Fruit fly (Drosophila melanogaster) whole organism, embryonic: ENCODE results near the gene CG7841.

Experiments
- Abd-B ChIP-seq: fragments of 200-800 bp; sonication (Bioruptor generic); optimal IDR thresholded peaks from 2 replicates; lab custom pipeline; 2018; ENCODE audit warnings: missing biosample characterization, mild to moderate bottlenecking, missing genetic modification characterization, moderate library complexity
- Atf3 ChIP-seq: fragments of 200-800 bp; sonication (Bioruptor generic); optimal IDR thresholded peaks from 3 replicates; lab custom pipeline; 2016; ENCODE audit warnings: missing biosample characterization, missing genetic modification characterization
- B-H1 ChIP-seq: fragments of 200-800 bp; sonication (Bioruptor generic); IDR thresholded peaks from 3 replicates; pipeline ENCODE4 v1.3.6; 2022; ENCODE audit warnings: missing biosample characterization, missing genetic modification characterization
- Blimp-1 ChIP-seq: fragments of 200-800 bp; sonication (Bioruptor generic); optimal IDR thresholded peaks from 3 replicates; lab custom pipeline; 2018; ENCODE audit warnings: missing biosample characterization, missing genetic modification characterization, mild to moderate bottlenecking, moderate library complexity, missing genetic modification reagents
- CG10654 ChIP-seq: fragments of 200-800 bp; sonication (Bioruptor generic); optimal IDR thresholded peaks from 2 replicates; lab custom pipeline; 2016; ENCODE audit warnings: missing biosample characterization, missing genetic modification characterization
- CG11398 ChIP-seq: fragments of 200-800 bp; sonication (Bioruptor generic); optimal IDR thresholded peaks from 2 replicates; lab custom pipeline; 2016; ENCODE audit warnings: missing biosample characterization, missing genetic modification characterization
- CG1603 ChIP-seq: fragments of 200-800 bp; sonication (Bioruptor generic); optimal IDR thresholded peaks from 2 replicates; lab custom pipeline; 2019; ENCODE audit warnings: missing biosample characterization, mild to moderate bottlenecking, missing genetic modification characterization, moderate library complexity
- CG16863 ChIP-seq: fragments of 200-800 bp; sonication (Bioruptor generic); optimal IDR thresholded peaks from 3 replicates; lab custom pipeline; 2016; ENCODE audit warnings: missing biosample characterization, missing genetic modification characterization
- CG17359 ChIP-seq: fragments of 200-800 bp; sonication (Bioruptor generic); optimal IDR thresholded peaks from 3 replicates; lab custom pipeline; 2018; ENCODE audit warnings: missing biosample characterization, mild to moderate bottlenecking, missing genetic modification characterization, moderate library complexity
- CG17802 ChIP-seq: fragments of 200-800 bp; sonication (Bioruptor generic); optimal IDR thresholded peaks from 2 replicates; lab custom pipeline; 2018; ENCODE audit warnings: missing biosample characterization, mild to moderate bottlenecking, missing genetic modification characterization, moderate library complexity
- CG18011 ChIP-seq: fragments of 200-800 bp; sonication (Bioruptor generic); optimal IDR thresholded peaks from 2 replicates; lab custom pipeline; 2017; ENCODE audit warnings: missing biosample characterization, missing genetic modification characterization, mild to moderate bottlenecking, moderate library complexity, missing genotype
- CG2202 ChIP-seq: fragments of 200-800 bp; sonication (Bioruptor generic); optimal IDR thresholded peaks from 2 replicates; lab custom pipeline; 2018; ENCODE audit warnings: missing biosample characterization, mild to moderate bottlenecking, missing genetic modification characterization
- CG31388 ChIP-seq: fragments of 200-800 bp; sonication (Bioruptor generic); optimal IDR thresholded peaks from 2 replicates; lab custom pipeline; 2016; ENCODE audit warnings: missing biosample characterization, missing genetic modification characterization
- CG32767 ChIP-seq: fragments of 200-800 bp; sonication (Bioruptor generic); IDR thresholded peaks from 2 replicates; pipeline ENCODE4 v1.3.6; 2022; ENCODE audit warnings: missing biosample characterization, missing genetic modification characterization
- CG32772 ChIP-seq: fragments of 200-800 bp; sonication (Bioruptor generic); IDR thresholded peaks from 2 replicates; pipeline ENCODE4 v1.3.6; 2022; ENCODE audit warnings: missing biosample characterization, missing genetic modification characterization
- CG4424 ChIP-seq: fragments of 200-800 bp; sonication (Bioruptor generic); optimal IDR thresholded peaks from 3 replicates; lab custom pipeline; 2016; ENCODE audit warnings: missing biosample characterization, missing genetic modification characterization
- CG5245 ChIP-seq: fragments of 200-800 bp; sonication (Bioruptor generic); optimal IDR thresholded peaks from 3 replicates; lab custom pipeline; 2016; ENCODE audit warnings: missing biosample characterization, missing genetic modification characterization
- CG6272 ChIP-seq: fragments of 200-800 bp; sonication (Bioruptor generic); IDR thresholded peaks from 2 replicates; pipeline ENCODE4 v1.3.6; 2022; ENCODE audit warnings: missing biosample characterization, missing genetic modification characterization
- CG6683 ChIP-seq: fragments of 200-800 bp; sonication (Bioruptor generic); optimal IDR thresholded peaks from 2 replicates; lab custom pipeline; 2017; ENCODE audit warnings: missing biosample characterization, mild to moderate bottlenecking, missing genetic modification characterization, missing genetic modification reagents
- CG7357 ChIP-seq: fragments of 200-800 bp; sonication (Bioruptor generic); IDR thresholded peaks from 3 replicates; pipeline ENCODE4 v1.3.6; 2022; ENCODE audit warnings: missing biosample characterization, missing genetic modification characterization
- CG7839 ChIP-seq: fragments of 200-800 bp; sonication (Bioruptor generic); optimal IDR thresholded peaks from 3 replicates; lab custom pipeline; 2018; ENCODE audit warnings: missing biosample characterization, mild to moderate bottlenecking, missing genetic modification characterization, moderate library complexity
- D ChIP-seq, 2 experiments: fragments of 200-800 bp in 1 of 2; fragments of >200 bp in 1 of 2; sonication (Bioruptor generic) in 1 of 2; optimal IDR thresholded peaks; 2 replicates in 1 of 2; 3 replicates in 1 of 2; lab custom pipeline; 2017; ENCODE audit warnings: mild to moderate bottlenecking in 1 of 2, missing biosample characterization in 1 of 2, missing genetic modification characterization in 1 of 2, missing genetic modification reagents in 1 of 2
- Dp ChIP-seq: fragments of 200-800 bp; sonication (Bioruptor generic); optimal IDR thresholded peaks from 2 replicates; lab custom pipeline; 2018; ENCODE audit warnings: missing biosample characterization, mild to moderate bottlenecking, missing genetic modification characterization, moderate library complexity
- H2.0 ChIP-seq: fragments of 200-800 bp; sonication (Bioruptor generic); IDR thresholded peaks from 2 replicates; pipeline ENCODE4 v1.3.6; 2022; ENCODE audit warnings: missing biosample characterization, missing genetic modification characterization
- HLH4C ChIP-seq: fragments of 200-800 bp; sonication (Bioruptor generic); IDR thresholded peaks from 3 replicates; pipeline ENCODE4 v1.3.6; 2022; ENCODE audit warnings: missing biosample characterization, missing genetic modification characterization; ENCODE audit not compliant: partially characterized antibody
- Hr78 ChIP-seq, 2 experiments: fragments of 200-800 bp in 1 of 2; fragments of >200 bp in 1 of 2; sonication (Bioruptor generic) in 1 of 2; optimal IDR thresholded peaks; 2 replicates each; lab custom pipeline; 2017 to 2019; ENCODE audit warnings: missing biosample characterization in 2 of 2, missing genetic modification characterization in 2 of 2, mild to moderate bottlenecking in 1 of 2, moderate library complexity in 1 of 2
- Med ChIP-seq: fragments of 200-800 bp; sonication (Bioruptor generic); peaks from one replicate; lab custom pipeline; 2016; ENCODE audit warnings: missing biosample characterization, missing genetic modification characterization, mild to moderate bottlenecking, inconsistent platforms, moderate library complexity
- Oli ChIP-seq: fragments of 200-800 bp; sonication (Bioruptor generic); optimal IDR thresholded peaks from 2 replicates; lab custom pipeline; 2018; ENCODE audit warnings: missing biosample characterization, mild to moderate bottlenecking, missing genetic modification characterization, moderate library complexity
- Xrp1 ChIP-seq: fragments of 200-800 bp; sonication (Bioruptor generic); IDR thresholded peaks from 2 replicates; pipeline ENCODE4 v1.3.6; 2022; ENCODE audit warnings: missing biosample characterization, missing genetic modification characterization
- chif ChIP-seq, 2 experiments: fragments of 200-800 bp; sonication (Bioruptor generic); optimal IDR thresholded peaks; 3 replicates each; lab custom pipeline; 2016; ENCODE audit warnings: missing biosample characterization in 2 of 2, missing genetic modification characterization in 2 of 2
- dysf ChIP-seq: fragments of 200-800 bp; sonication (Bioruptor generic); IDR thresholded peaks from 3 replicates; pipeline ENCODE4 v1.3.6; 2022; ENCODE audit warnings: missing biosample characterization, missing genetic modification characterization
- ems ChIP-seq: fragments of 200-800 bp; sonication (Bioruptor generic); optimal IDR thresholded peaks from 3 replicates; lab custom pipeline; 2016; ENCODE audit warnings: missing biosample characterization, missing genetic modification characterization
- esg ChIP-seq: fragments of 200-800 bp; sonication (Bioruptor generic); conservative IDR thresholded peaks from 2 replicates; pipeline ENCODE4 v1.3.6; 2022; ENCODE audit warnings: missing biosample characterization, missing genetic modification characterization
- eyg ChIP-seq: fragments of 200-800 bp; sonication (Bioruptor generic); optimal IDR thresholded peaks from 3 replicates; lab custom pipeline; 2016; ENCODE audit warnings: missing biosample characterization, missing genetic modification characterization
- fru ChIP-seq: fragments of >200 bp; optimal IDR thresholded peaks from 2 replicates; lab custom pipeline; 2017
- ftz-f1 ChIP-seq: fragments of 200-800 bp; sonication (Bioruptor generic); optimal IDR thresholded peaks from 2 replicates; lab custom pipeline; 2016; ENCODE audit warnings: missing biosample characterization, missing genetic modification characterization
- lab ChIP-seq: fragments of 200-800 bp; sonication (Bioruptor generic); optimal IDR thresholded peaks from 3 replicates; lab custom pipeline; 2017; ENCODE audit warnings: missing biosample characterization, missing genetic modification characterization, mild to moderate bottlenecking, moderate library complexity, missing genetic modification reagents
- lmd ChIP-seq: fragments of 200-800 bp; sonication (Bioruptor generic); IDR thresholded peaks from 2 replicates; pipeline ENCODE4 v1.3.6; 2022; ENCODE audit warnings: missing biosample characterization, missing genetic modification characterization
- nerfin-1 ChIP-seq: fragments of 200-800 bp; sonication (Bioruptor generic); optimal IDR thresholded peaks from 3 replicates; lab custom pipeline; 2019; ENCODE audit warnings: missing biosample characterization, mild to moderate bottlenecking, missing genetic modification characterization, moderate library complexity
- pzg ChIP-seq: fragments of 200-800 bp; sonication (Bioruptor generic); optimal IDR thresholded peaks from 3 replicates; lab custom pipeline; 2018; ENCODE audit warnings: missing biosample characterization, mild to moderate bottlenecking, missing genetic modification characterization, moderate library complexity
- ro ChIP-seq: fragments of 200-800 bp; sonication (Bioruptor generic); IDR thresholded peaks from 2 replicates; pipeline ENCODE4 v1.3.6; 2022; ENCODE audit warnings: missing biosample characterization, missing genetic modification characterization
- sd ChIP-seq: fragments of 200-800 bp; sonication (Bioruptor generic); optimal IDR thresholded peaks from 3 replicates; lab custom pipeline; 2018; ENCODE audit warnings: missing biosample characterization, mild to moderate bottlenecking, missing genetic modification characterization, moderate library complexity
- sob ChIP-seq: fragments of 200-800 bp; sonication (Bioruptor generic); IDR thresholded peaks from 2 replicates; pipeline ENCODE4 v1.3.6; 2022; ENCODE audit warnings: missing biosample characterization, missing genetic modification characterization
- stwl ChIP-seq: fragments of 200-800 bp; sonication (Bioruptor generic); optimal IDR thresholded peaks from 3 replicates; lab custom pipeline; 2018; ENCODE audit warnings: missing biosample characterization, mild to moderate bottlenecking, missing genetic modification characterization, moderate library complexity
- tna ChIP-seq: fragments of 200-800 bp; sonication (Bioruptor generic); IDR thresholded peaks from 2 replicates; pipeline ENCODE4 v1.3.6; 2022; ENCODE audit warnings: missing biosample characterization, missing genetic modification characterization; ENCODE audit not compliant: partially characterized antibody
- ttk ChIP-seq: fragments of 200-800 bp; sonication (Bioruptor generic); IDR thresholded peaks from 2 replicates; pipeline ENCODE4 v2.1.2; 2022; ENCODE audit warnings: missing biosample characterization, missing genetic modification characterization
- unc-4 ChIP-seq: fragments of 200-800 bp; sonication (Bioruptor generic); IDR thresholded peaks from 2 replicates; pipeline ENCODE4 v1.3.6; 2022; ENCODE audit warnings: missing biosample characterization, missing genetic modification characterization; ENCODE audit not compliant: partially characterized antibody
- yki ChIP-seq: fragments of >200 bp; optimal IDR thresholded peaks from 3 replicates; lab custom pipeline; 2018
- zen ChIP-seq: fragments of 200-800 bp; sonication (Bioruptor generic); optimal IDR thresholded peaks from 3 replicates; lab custom pipeline; 2018; ENCODE audit warnings: missing biosample characterization, mild to moderate bottlenecking, missing genetic modification characterization, moderate library complexity

Gene CG7841

dm6 chr3L:15537916-15538581 is 30.0 kb upstream of the CG7841 start (continued):
- TF ChIP-seq CG7357 (GFP tag; lab: Robert Waterston, UW) (peak; percentile 47; the same call in 1 of the 3 replicates), CG2202 (peak; percentile 19), fru (no peak), Oli (peak; percentile 78), H2.0 (GFP tag; lab: Robert Waterston, UW) (no peak; the same call in 1 of the 2 replicates), Hr78 (GFP tag; optimal IDR thresholded peaks at IDR 0.05; lab: Kevin White, UChicago) (peak in 1 of 2 experiments; percentile 35), ttk (GFP tag; lab: Robert Waterston, UW) (no peak), CG6272 (GFP tag; lab: Robert Waterston, UW) (peak; percentile 37; the same call in 1 of the 2 replicates), CG11398 (GFP tag; lab: Kevin White, UChicago) (peak; percentile 1), unc-4 (GFP tag; lab: Robert Waterston, UW) (no peak), sd (tag; lab: Kevin White, UChicago) (peak; percentile 4), ro (GFP tag; lab: Robert Waterston, UW) (no peak), CG1603 (tag; lab: Kevin White, UChicago) (no peak), CG16863 (GFP tag; lab: Kevin White, UChicago) (peak; percentile 47), lmd (GFP tag; lab: Robert Waterston, UW) (peak; percentile 67), Med (peak; percentile 42), esg (GFP tag; lab: Robert Waterston, UW) (peak; percentile 46), HLH4C (GFP tag; lab: Robert Waterston, UW) (no peak), CG17802 (tag; lab: Kevin White, UChicago) (no peak), sob (GFP tag; lab: Robert Waterston, UW) (peak; percentile 52; the same call in 1 of the 2 replicates), pzg (GFP tag; lab: Kevin White, UChicago) (no peak), CG18011 (GFP tag; lab: Kevin White, UChicago) (peak; percentile 25), zen (tag; lab: Kevin White, UChicago) (peak; percentile 74), yki (lab: Kevin White, UChicago) (no peak), Dp (no peak), CG32772 (GFP tag; lab: Robert Waterston, UW) (no peak), stwl (tag; lab: Kevin White, UChicago) (no peak), CG31388 (GFP tag; lab: Kevin White, UChicago) (no peak), B-H1 (GFP tag; lab: Robert Waterston, UW) (no peak), CG32767 (GFP tag; lab: Robert Waterston, UW) (no peak), CG6683 (GFP tag; lab: Kevin White, UChicago) (peak; percentile 6), ems (GFP tag; lab: Kevin White, UChicago) (peak; percentile 21), tna (GFP tag; lab: Robert Waterston, UW) (no peak), CG5245 (GFP tag; lab: Kevin White, UChicago) (peak; percentile 45), lab (GFP tag; lab: Kevin White, UChicago) (peak; percentile 68), Abd-B (GFP tag; lab: Kevin White, UChicago) (peak; percentile 50), nerfin-1 (tag; lab: Kevin White, UChicago) (peak; percentile 58), D (optimal IDR thresholded peaks at IDR 0.05; lab: Kevin White, UChicago) (no peak), D (GFP tag; optimal IDR thresholded peaks at IDR 0.05; lab: Kevin White, UChicago) (peak; percentile 64), chif (GFP tag; optimal IDR thresholded peaks at IDR 0.05; lab: Kevin White, UChicago) (peak; percentile 59 to 70), Xrp1 (peak; percentile 65), ftz-f1 (GFP tag; lab: Kevin White, UChicago) (no peak), dysf (GFP tag; lab: Robert Waterston, UW) (peak; percentile 57; the same call in 2 of the 3 replicates), CG4424 (GFP tag; lab: Kevin White, UChicago) (peak; percentile 77), CG17359 (tag; lab: Kevin White, UChicago) (peak; percentile 62), CG10654 (GFP tag; lab: Kevin White, UChicago) (peak; percentile 33), CG7839 (tag; lab: Kevin White, UChicago) (peak; percentile 84), Atf3 (GFP tag; lab: Kevin White, UChicago) (no peak), eyg (no peak), Blimp-1 (GFP tag; lab: Kevin White, UChicago) (peak; percentile 68)
